Worm (Caenorhabditis elegans) whole organism, late embryonic: ENCODE results near the gene C50F4.16.

Experiments
- C08G9.2 ChIP-seq: sonication (generic microtip); optimal IDR thresholded peaks from 2 replicates; lab custom pipeline; 2016; ENCODE audit warnings: mild to moderate bottlenecking, missing genetic modification characterization, moderate library complexity, missing compliant biosample characterization
- F13H6.1 ChIP-seq: sonication (generic microtip); optimal IDR thresholded peaks from 2 replicates; lab custom pipeline; 2016; ENCODE audit warnings: missing genetic modification characterization, missing compliant biosample characterization
- K02D7.2 ChIP-seq: sonication (generic microtip); optimal IDR thresholded peaks from 2 replicates; lab custom pipeline; 2017; ENCODE audit warnings: mild to moderate bottlenecking, missing genetic modification characterization, missing compliant biosample characterization
- K09A11.1 ChIP-seq: sonication (generic microtip); optimal IDR thresholded peaks from 2 replicates; lab custom pipeline; 2017; ENCODE audit warnings: antibody characterized with exemption, mild to moderate bottlenecking, missing genetic modification characterization, missing compliant biosample characterization; ENCODE audit not compliant: insufficient read depth
- T23F11.4 ChIP-seq: fragments of 200-800 bp; sonication (Bioruptor generic); optimal IDR thresholded peaks from 2 replicates; lab custom pipeline; 2018; ENCODE audit warnings: mild to moderate bottlenecking, missing genetic modification characterization, missing compliant biosample characterization
- ahr-1 ChIP-seq: sonication (generic microtip); optimal IDR thresholded peaks from 2 replicates; lab custom pipeline; 2016; ENCODE audit warnings: missing genetic modification characterization, missing compliant biosample characterization
- ama-1 ChIP-seq: fragments of 150-350 bp; optimal IDR thresholded peaks from 2 replicates; lab custom pipeline; 2014
- ceh-19 ChIP-seq: fragments of 200-800 bp; sonication (Bioruptor generic); optimal IDR thresholded peaks from 2 replicates; lab custom pipeline; 2018; ENCODE audit warnings: mild to moderate bottlenecking, missing genetic modification characterization, missing compliant biosample characterization
- ceh-2 ChIP-seq: sonication (generic microtip); optimal IDR thresholded peaks from 2 replicates; lab custom pipeline; 2016; ENCODE audit warnings: missing genotype, missing genetic modification characterization, missing compliant biosample characterization
- ceh-22 ChIP-seq: sonication (generic microtip); optimal IDR thresholded peaks from 2 replicates; lab custom pipeline; 2017; ENCODE audit warnings: missing biosample characterization, missing genetic modification characterization
- ceh-24 ChIP-seq: sonication (generic microtip); optimal IDR thresholded peaks from 2 replicates; lab custom pipeline; 2016; ENCODE audit warnings: mild to moderate bottlenecking, missing genetic modification characterization, missing compliant biosample characterization
- ceh-30 ChIP-seq: fragments of 150-350 bp; optimal IDR thresholded peaks from 2 replicates; lab custom pipeline; 2014; ENCODE audit warnings: missing biosample characterization, missing genetic modification characterization
- ceh-31 ChIP-seq: sonication (generic microtip); optimal IDR thresholded peaks from 2 replicates; lab custom pipeline; 2016; ENCODE audit warnings: missing genetic modification characterization, missing compliant biosample characterization
- ceh-34 ChIP-seq: sonication (generic microtip); optimal IDR thresholded peaks from 2 replicates; lab custom pipeline; 2016; ENCODE audit warnings: mild to moderate bottlenecking, missing genetic modification characterization, missing compliant biosample characterization
- ceh-6 ChIP-seq: fragments of 200-800 bp; sonication (Bioruptor generic); optimal IDR thresholded peaks from 2 replicates; lab custom pipeline; 2018; ENCODE audit warnings: mild to moderate bottlenecking, missing genetic modification characterization, missing compliant biosample characterization
- che-1 ChIP-seq: sonication (generic microtip); optimal IDR thresholded peaks from 2 replicates; lab custom pipeline; 2016; ENCODE audit warnings: mild to moderate bottlenecking, missing genetic modification characterization, missing compliant biosample characterization
- dmd-4 ChIP-seq: sonication (generic microtip); optimal IDR thresholded peaks from 2 replicates; lab custom pipeline; 2016; ENCODE audit warnings: borderline replicate concordance, missing genetic modification characterization, missing compliant biosample characterization
- dve-1 ChIP-seq: sonication (generic microtip); optimal IDR thresholded peaks from 2 replicates; lab custom pipeline; 2017; ENCODE audit warnings: antibody characterized with exemption, mild to moderate bottlenecking, missing genetic modification characterization, missing compliant biosample characterization
- elt-4 ChIP-seq: sonication (generic microtip); optimal IDR thresholded peaks from 2 replicates; lab custom pipeline; 2016; ENCODE audit warnings: missing genetic modification characterization, missing compliant biosample characterization
- fax-1 ChIP-seq: sonication (generic microtip); optimal IDR thresholded peaks from 2 replicates; lab custom pipeline; 2016; ENCODE audit warnings: missing genotype, missing genetic modification characterization, missing compliant biosample characterization
- fkh-10 ChIP-seq: fragments of 150-350 bp; optimal IDR thresholded peaks from 2 replicates; lab custom pipeline; 2014; ENCODE audit warnings: missing biosample characterization, missing genetic modification reagents, missing genetic modification characterization
- fkh-6 ChIP-seq: sonication (generic microtip); optimal IDR thresholded peaks from 2 replicates; lab custom pipeline; 2016; ENCODE audit warnings: missing genetic modification characterization, missing compliant biosample characterization
- gmeb-2 ChIP-seq: sonication (generic microtip); optimal IDR thresholded peaks from 2 replicates; lab custom pipeline; 2016; ENCODE audit warnings: missing genetic modification characterization, inconsistent platforms, missing compliant biosample characterization
- hlh-15 ChIP-seq: sonication (generic microtip); optimal IDR thresholded peaks from 2 replicates; lab custom pipeline; 2016; ENCODE audit warnings: missing genetic modification characterization, missing compliant biosample characterization
- hlh-30 ChIP-seq: sonication (generic microtip); optimal IDR thresholded peaks from 2 replicates; lab custom pipeline; 2017; ENCODE audit warnings: antibody characterized with exemption, missing genetic modification characterization, missing compliant biosample characterization; ENCODE audit not compliant: insufficient read depth
- hlh-6 ChIP-seq: sonication (generic microtip); optimal IDR thresholded peaks from 2 replicates; lab custom pipeline; 2016; ENCODE audit warnings: missing genotype, missing genetic modification characterization, missing compliant biosample characterization
- lim-6 ChIP-seq: sonication (generic microtip); optimal IDR thresholded peaks from 2 replicates; lab custom pipeline; 2016; ENCODE audit warnings: missing genetic modification characterization, missing compliant biosample characterization
- nfya-1 ChIP-seq: sonication (generic microtip); optimal IDR thresholded peaks from 2 replicates; lab custom pipeline; 2017; ENCODE audit warnings: missing genetic modification characterization, mild to moderate bottlenecking, missing compliant biosample characterization, antibody characterized with exemption, moderate library complexity
- nhr-232 ChIP-seq: sonication (generic microtip); optimal IDR thresholded peaks from 2 replicates; lab custom pipeline; 2016; ENCODE audit warnings: missing genetic modification characterization, missing compliant biosample characterization
- npax-4 ChIP-seq: sonication (generic microtip); optimal IDR thresholded peaks from 2 replicates; lab custom pipeline; 2016; ENCODE audit warnings: missing genetic modification characterization, missing compliant biosample characterization
- odd-2 ChIP-seq: sonication (generic microtip); optimal IDR thresholded peaks from 2 replicates; lab custom pipeline; 2017; ENCODE audit warnings: antibody characterized with exemption, mild to moderate bottlenecking, missing genetic modification characterization, missing compliant biosample characterization
- pag-3 ChIP-seq: sonication (generic microtip); optimal IDR thresholded peaks from 2 replicates; lab custom pipeline; 2016; ENCODE audit warnings: missing compliant biosample characterization, missing genetic modification characterization, borderline replicate concordance
- pax-1 ChIP-seq: fragments of 150-350 bp; optimal IDR thresholded peaks from 2 replicates; lab custom pipeline; 2014; ENCODE audit warnings: missing biosample characterization, missing genetic modification characterization
- pha-2 ChIP-seq: sonication (generic microtip); optimal IDR thresholded peaks from 2 replicates; lab custom pipeline; 2017; ENCODE audit warnings: mild to moderate bottlenecking, missing genetic modification characterization, missing compliant biosample characterization
- pha-4 ChIP-seq: fragments of 150-350 bp; optimal IDR thresholded peaks from 2 replicates; lab custom pipeline; 2018; ENCODE audit warnings: missing biosample characterization, missing genetic modification reagents, missing genetic modification characterization
- pqm-1 ChIP-seq: sonication (generic microtip); optimal IDR thresholded peaks from 2 replicates; lab custom pipeline; 2016; ENCODE audit warnings: missing genetic modification characterization, missing compliant biosample characterization
- pros-1 ChIP-seq: fragments of 150-350 bp; optimal IDR thresholded peaks from 2 replicates; lab custom pipeline; 2014; ENCODE audit warnings: missing biosample characterization, missing genetic modification reagents, missing genetic modification characterization
- sdc-2 ChIP-seq: sonication (generic microtip); optimal IDR thresholded peaks from 2 replicates; lab custom pipeline; 2016; ENCODE audit warnings: missing genotype, missing genetic modification characterization, missing compliant biosample characterization
- sox-2 ChIP-seq: fragments of 200-800 bp; sonication (Bioruptor generic); IDR thresholded peaks from 2 replicates; pipeline ENCODE4 v1.3.6; 2022; ENCODE audit warnings: missing genetic modification reagents, missing genetic modification characterization, missing compliant biosample characterization
- sox-4 ChIP-seq: sonication (generic microtip); optimal IDR thresholded peaks from 2 replicates; lab custom pipeline; 2017; ENCODE audit warnings: mild to moderate bottlenecking, missing genetic modification characterization, inconsistent platforms, missing compliant biosample characterization
- syd-9 ChIP-seq: sonication (generic microtip); optimal IDR thresholded peaks from 2 replicates; lab custom pipeline; 2016; ENCODE audit warnings: mild to moderate bottlenecking, missing genetic modification characterization, moderate library complexity, missing compliant biosample characterization
- unc-3 ChIP-seq, 2 experiments: fragments of 200-800 bp in 1 of 2; sonication (Bioruptor generic) in 1 of 2; sonication (generic microtip) in 1 of 2; conservative IDR thresholded peaks in 1 of 2; optimal IDR thresholded peaks in 1 of 2; 2 replicates each; pipeline versions ENCODE4 v1.3.6 to Lab custom; 2016 to 2022; ENCODE audit warnings: missing compliant biosample characterization in 2 of 2, missing genetic modification characterization in 2 of 2, missing genetic modification reagents in 1 of 2
- unc-42 ChIP-seq: sonication (generic microtip); optimal IDR thresholded peaks from 2 replicates; lab custom pipeline; 2016; ENCODE audit warnings: missing genotype, missing genetic modification characterization, missing compliant biosample characterization
- unc-86 ChIP-seq: sonication (generic microtip); optimal IDR thresholded peaks from 2 replicates; lab custom pipeline; 2016; ENCODE audit warnings: missing genetic modification characterization, missing compliant biosample characterization
- zip-5 ChIP-seq: sonication (generic microtip); optimal IDR thresholded peaks from 2 replicates; lab custom pipeline; 2016; ENCODE audit warnings: missing genetic modification characterization, missing compliant biosample characterization
- ztf-16 ChIP-seq: sonication (generic microtip); optimal IDR thresholded peaks from 2 replicates; lab custom pipeline; 2017; ENCODE audit warnings: missing genetic modification characterization, missing compliant biosample characterization

The C50F4.16 gene

ce11 chrV:9541506-9541905 lies at the start of gene C50F4.16:
Gene C50F4.16, minus strand, starts transcription at chrV:9541606.
- TF ChIP-seq pax-1 (tag; lab: Kevin White, UChicago), result no peak
- TF ChIP-seq K02D7.2, result no peak
- no peak for TF ChIP-seq elt-4 (tag; lab: Kevin White, UChicago)
- TF ChIP-seq unc-3 (GFP tag; conservative IDR thresholded peaks at IDR 0.05; lab: Robert Waterston, UW), result no peak
- TF ChIP-seq unc-3 (tag; optimal IDR thresholded peaks at IDR 0.05; lab: Kevin White, UChicago), result no peak
- TF ChIP-seq unc-42, result no peak
- TF ChIP-seq ceh-22 (tag; lab: Kevin White, UChicago), result no peak
- TF ChIP-seq ceh-34, result no peak

- TF ChIP-seq K09A11.1, result no peak
- TF ChIP-seq ceh-6, result no peak
- no peak for TF ChIP-seq ceh-31 (tag; lab: Kevin White, UChicago)
- TF ChIP-seq K02D7.2, result no peak
- TF ChIP-seq C08G9.2 (tag; lab: Kevin White, UChicago), result no peak
- no peak for TF ChIP-seq ceh-19 (GFP tag; lab: Kevin White, UChicago)
- TF ChIP-seq F13H6.1, result no peak
- no peak for TF ChIP-seq sox-2 (GFP tag; lab: Robert Waterston, UW)
- no peak for TF ChIP-seq pag-3 (tag; lab: Kevin White, UChicago)
- TF ChIP-seq zip-5 (tag; lab: Kevin White, UChicago), result no peak
- TF ChIP-seq elt-4 (tag; lab: Kevin White, UChicago), result no peak
- no peak for TF ChIP-seq ceh-22 (tag; lab: Kevin White, UChicago)
- no peak for TF ChIP-seq ama-1 (lab: Kevin White, UChicago)
- TF ChIP-seq pax-1 (tag; lab: Kevin White, UChicago), result no peak
- no peak for TF ChIP-seq syd-9
Measured at ce11 chrV:9590317-9590716, 48.9 kb upstream of the C50F4.16 start, which contains the start of gene K09G1.2. Gene K09G1.2, plus strand, starts transcription at chrV:9590617.

- TF ChIP-seq ztf-16 (no peak), fax-1 (no peak), dmd-4 (tag; lab: Kevin White, UChicago) (no peak), pha-4 (tag; lab: Kevin White, UChicago) (no peak), ceh-6 (no peak), pros-1 (tag; lab: Kevin White, UChicago) (no peak), ceh-30 (tag; lab: Kevin White, UChicago) (no peak), nhr-232 (tag; lab: Kevin White, UChicago) (no peak), ama-1 (lab: Kevin White, UChicago) (no peak), sdc-2 (no peak)
Measured at ce11 chrV:9588574-9588973, 47.2 kb upstream of the C50F4.16 start.

ce11 chrV:9587619-9588018 lies 46.2 kb upstream of the C50F4.16 start:
- TF ChIP-seq pax-1 (tag; lab: Kevin White, UChicago) (no peak), gmeb-2 (no peak), C08G9.2 (tag; lab: Kevin White, UChicago) (no peak), pha-2 (tag; lab: Kevin White, UChicago) (no peak), T23F11.4 (no peak), zip-5 (tag; lab: Kevin White, UChicago) (no peak), fkh-10 (GFP tag; lab: Kevin White, UChicago) (no peak), unc-42 (no peak), dve-1 (tag; lab: Kevin White, UChicago) (no peak), pha-4 (tag; lab: Kevin White, UChicago) (no peak), ceh-34 (no peak)

ce11 chrV:9584263-9584662 lies 42.9 kb upstream of the C50F4.16 start:
- TF ChIP-seq ceh-2 (tag; lab: Kevin White, UChicago), result no peak
- no peak for TF ChIP-seq hlh-15 (tag; lab: Kevin White, UChicago)
- no peak for TF ChIP-seq sox-4 (tag; lab: Kevin White, UChicago)
- no peak for TF ChIP-seq fkh-6
- no peak for TF ChIP-seq odd-2
- TF ChIP-seq hlh-30, result no peak
- TF ChIP-seq ahr-1 (tag; lab: Kevin White, UChicago), result no peak
- no peak for TF ChIP-seq ceh-24 (tag; lab: Kevin White, UChicago)
- TF ChIP-seq pag-3 (tag; lab: Kevin White, UChicago), result no peak
- no peak for TF ChIP-seq unc-86
- no peak for TF ChIP-seq sdc-2
- TF ChIP-seq lim-6 (tag; lab: Kevin White, UChicago), result no peak
- no peak for TF ChIP-seq nfya-1 (tag; lab: Kevin White, UChicago)
- no peak for TF ChIP-seq che-1 (tag; lab: Kevin White, UChicago)
- TF ChIP-seq elt-4 (tag; lab: Kevin White, UChicago), result no peak
- TF ChIP-seq npax-4, result no peak
- no peak for TF ChIP-seq pqm-1 (tag; lab: Kevin White, UChicago)
- TF ChIP-seq hlh-6 (tag; lab: Kevin White, UChicago), result no peak
- no peak for TF ChIP-seq sox-2 (GFP tag; lab: Robert Waterston, UW)
